Fruit fly (Drosophila melanogaster): ENCODE results near the gene Pgant5.

Gene Pgant5

dm6 chr2L:5060952-5061478 is 32.4 kb downstream of the Pgant5 start:
- TF ChIP-seq Hr3 (GFP tag; optimal IDR thresholded peaks at IDR 0.05) (peak; percentile 44), caup (GFP tag; optimal IDR thresholded peaks at IDR 0.05; ENCODE audit: severe bottlenecking) (peak; percentile 88), CG18599 (GFP tag; optimal IDR thresholded peaks at IDR 0.05) (peak; percentile 88), CG3995 (GFP tag; optimal IDR thresholded peaks at IDR 0.05) (no peak), B-H2 (GFP tag; optimal IDR thresholded peaks at IDR 0.05) (peak; percentile 46), tll (GFP tag; optimal IDR thresholded peaks at IDR 0.05) (no peak), CG34224 (GFP tag; IDR thresholded peaks at IDR 0.05; ENCODE audit: partially characterized antibody) (no peak), eyg (GFP tag; optimal IDR thresholded peaks at IDR 0.05) (peak; percentile 51), Trl (optimal IDR thresholded peaks at IDR 0.05) (no peak), Trl (GFP tag; optimal IDR thresholded peaks at IDR 0.05) (peak; percentile 77), CG33213 (GFP tag; optimal IDR thresholded peaks at IDR 0.05) (peak; percentile 28), Doc2 (GFP tag; IDR thresholded peaks at IDR 0.05) (no peak), tap (tag; optimal IDR thresholded peaks at IDR 0.05) (peak; percentile 61), oc (tag; optimal IDR thresholded peaks at IDR 0.05) (peak; percentile 33), CG10959 (GFP tag; IDR thresholded peaks at IDR 0.05) (no peak), slou (GFP tag; optimal IDR thresholded peaks at IDR 0.05) (peak; percentile 43), az2 (GFP tag; optimal IDR thresholded peaks at IDR 0.05) (peak; percentile 42), CG1647 (GFP tag; optimal IDR thresholded peaks at IDR 0.05) (peak; percentile 55), CG11093 (GFP tag; IDR thresholded peaks at IDR 0.05) (0 out of 3 replicates have a peak, but pooled peaks have one; percentile 32), run (tag; optimal IDR thresholded peaks at IDR 0.05) (peak; percentile 36), CG30020 (tag; optimal IDR thresholded peaks at IDR 0.05) (no peak), MBD-R2 (GFP tag; IDR thresholded peaks at IDR 0.05) (peak; percentile 47; the same call in 1 of the 2 replicates), hbn (GFP tag; IDR thresholded peaks at IDR 0.05; ENCODE audit: partially characterized antibody) (no peak), CG2199 (GFP tag; IDR thresholded peaks at IDR 0.05) (no peak), insv (GFP tag; optimal IDR thresholded peaks at IDR 0.05) (peak in 1 of 2 experiments; percentile 25), jumu (GFP tag; optimal IDR thresholded peaks at IDR 0.05) (peak; percentile 68), CG4424 (GFP tag; optimal IDR thresholded peaks at IDR 0.05) (peak; percentile 32), ken (GFP tag; IDR thresholded peaks at IDR 0.05) (no peak), cas (GFP tag; IDR thresholded peaks at IDR 0.05) (no peak), CG12071 (GFP tag; optimal IDR thresholded peaks at IDR 0.05) (peak; percentile 65), dm (GFP tag; optimal IDR thresholded peaks at IDR 0.05) (no peak), NK7.1 (GFP tag; optimal IDR thresholded peaks at IDR 0.05) (peak; percentile 70), toy (GFP tag; IDR thresholded peaks at IDR 0.05) (no peak), Meics (GFP tag; optimal IDR thresholded peaks at IDR 0.05) (peak; percentile 74), CG33557 (GFP tag; optimal IDR thresholded peaks at IDR 0.05) (no peak), bsh (GFP tag; optimal IDR thresholded peaks at IDR 0.05) (peak in 1 of 2 experiments; percentile 42), crol (GFP tag; IDR thresholded peaks at IDR 0.05) (no peak), Doc3 (GFP tag; IDR thresholded peaks at IDR 0.05; ENCODE audit: partially characterized antibody) (no peak), trh (GFP tag; optimal IDR thresholded peaks at IDR 0.05) (no peak), CG9817 (tag; optimal IDR thresholded peaks at IDR 0.05) (peak; percentile 48), pros (GFP tag; optimal IDR thresholded peaks at IDR 0.05) (no peak), ato (GFP tag; IDR thresholded peaks at IDR 0.05; ENCODE audit: partially characterized antibody) (no peak), twi (tag; optimal IDR thresholded peaks at IDR 0.05) (no peak), Oli (tag; optimal IDR thresholded peaks at IDR 0.05) (peak; percentile 54), Dp (GFP tag; optimal IDR thresholded peaks at IDR 0.05) (no peak), Med (GFP tag) (peak; percentile 93), CG10274 (GFP tag; optimal IDR thresholded peaks at IDR 0.05) (peak; percentile 15), pho (GFP tag; optimal IDR thresholded peaks at IDR 0.05) (peak; percentile 20), kay (GFP tag; optimal IDR thresholded peaks at IDR 0.05) (peak; percentile 74), sc (optimal IDR thresholded peaks at IDR 0.05) (no peak), sc (GFP tag; optimal IDR thresholded peaks at IDR 0.05) (no peak)
